Worm (Caenorhabditis elegans): Measurements from ENCODE around the gene serp-1.1.
A peak's percentile ranks its signal among the peaks of the same experiment; 100 is the strongest.

Gene serp-1.1

ce11 chrX:15860556-15861008 is 19.2 kb downstream of the serp-1.1 start, which contains the start of gene F53H4.6 (continued):
- TF ChIP-seq nhr-77 (tag; optimal IDR thresholded peaks at IDR 0.05) (no peak), lin-29 (GFP tag; IDR thresholded peaks at IDR 0.05) (no peak), mdt-29 (GFP tag; IDR thresholded peaks at IDR 0.05) (no peak), hif-1 (tag; optimal IDR thresholded peaks at IDR 0.05) (no peak), dve-1 (tag; optimal IDR thresholded peaks at IDR 0.05; ENCODE audit: insufficient read depth) (peak; percentile 3), zip-2 (tag; optimal IDR thresholded peaks at IDR 0.05) (no peak), T26A8.4 (GFP tag; IDR thresholded peaks at IDR 0.05) (no peak), Y5F2A.4 (GFP tag; optimal IDR thresholded peaks at IDR 0.05) (no peak), ztf-11 (tag; optimal IDR thresholded peaks at IDR 0.05) (no peak), jun-1 (tag; optimal IDR thresholded peaks at IDR 0.05) (no peak), ceh-32 (tag; optimal IDR thresholded peaks at IDR 0.05; ENCODE audit: poor library complexity) (no peak), ceh-20 (GFP tag; IDR thresholded peaks at IDR 0.05) (no peak), nhr-11 (tag; optimal IDR thresholded peaks at IDR 0.05) (peak; percentile 16), lin-15B (tag; optimal IDR thresholded peaks at IDR 0.05) (no peak), F37D6.2 (tag; optimal IDR thresholded peaks at IDR 0.05) (peak; percentile 19), dpl-1 (GFP tag; optimal IDR thresholded peaks at IDR 0.05) (peak; percentile 27), fos-1 (tag; optimal IDR thresholded peaks at IDR 0.05) (no peak), daf-16 (GFP tag; optimal IDR thresholded peaks at IDR 0.05) (no peak), daf-16 (tag; optimal IDR thresholded peaks at IDR 0.05) (no peak), set-16 (GFP tag; IDR thresholded peaks at IDR 0.05) (no peak), dmd-9 (GFP tag; IDR thresholded peaks at IDR 0.05) (0 out of 2 replicates have a peak, but pooled peaks have one; percentile 39), pha-4 (GFP tag; IDR thresholded peaks at IDR 0.05) (no peak), pha-4 (tag; optimal IDR thresholded peaks at IDR 0.05) (no peak), nhr-48 (tag; optimal IDR thresholded peaks at IDR 0.05) (no peak), lin-1 (GFP tag; IDR thresholded peaks at IDR 0.05) (no peak), madf-5 (GFP tag; IDR thresholded peaks at IDR 0.05) (no peak), spr-1 (tag; optimal IDR thresholded peaks at IDR 0.05) (no peak), snpc-1.2 (GFP tag; IDR thresholded peaks at IDR 0.05) (no peak), hmg-1.1 (GFP tag; IDR thresholded peaks at IDR 0.05) (peak; percentile 69), fkh-10 (GFP tag; optimal IDR thresholded peaks at IDR 0.05) (no peak), ceh-82 (tag; optimal IDR thresholded peaks at IDR 0.05) (no peak), lin-38 (GFP tag; IDR thresholded peaks at IDR 0.05) (peak; percentile 85), T20F7.1 (GFP tag; optimal IDR thresholded peaks at IDR 0.05) (no peak), ZK546.5 (tag; optimal IDR thresholded peaks at IDR 0.05) (no peak), F49E8.2 (tag; optimal IDR thresholded peaks at IDR 0.05; ENCODE audit: borderline replicate concordance) (no peak), nhr-102 (tag; optimal IDR thresholded peaks at IDR 0.05) (no peak), nhr-42 (GFP tag; IDR thresholded peaks at IDR 0.05) (no peak), spr-3 (GFP tag; optimal IDR thresholded peaks at IDR 0.05) (no peak), ceh-28 (tag; optimal IDR thresholded peaks at IDR 0.05) (no peak), ama-1 (optimal IDR thresholded peaks at IDR 0.05) (no peak), egl-43 (GFP tag; IDR thresholded peaks at IDR 0.05) (no peak), ceh-44 (GFP tag; IDR thresholded peaks at IDR 0.05) (no peak), mxl-3 (GFP tag; optimal IDR thresholded peaks at IDR 0.05) (no peak), saeg-2 (GFP tag; IDR thresholded peaks at IDR 0.05) (no peak), dmd-6 (GFP tag; IDR thresholded peaks at IDR 0.05) (0 out of 2 replicates have a peak, but pooled peaks have one; percentile 24)

Measured in whole organism, L4 larva.